Worm (Caenorhabditis elegans) whole organism, L1 larva: ENCODE results near the gene srsx-21.

ENCODE experiments used
- ceh-90 ChIP-seq: sonication (generic microtip); optimal IDR thresholded peaks from 2 replicates; lab custom pipeline; 2016; ENCODE audit warnings: missing genetic modification characterization, missing compliant biosample characterization
- lin-14 ChIP-seq: fragments of 200-800 bp; sonication (Bioruptor generic); optimal IDR thresholded peaks from 2 replicates; lab custom pipeline; 2018; ENCODE audit warnings: mild to moderate bottlenecking, missing genetic modification characterization, moderate library complexity, missing compliant biosample characterization
- lin-39 ChIP-seq: fragments of 150-350 bp; optimal IDR thresholded peaks from 2 replicates; lab custom pipeline; 2014; ENCODE audit warnings: missing biosample characterization, missing genetic modification reagents, missing genetic modification characterization
- nhr-28 ChIP-seq: fragments of 150-350 bp; optimal IDR thresholded peaks from 2 replicates; lab custom pipeline; 2014; ENCODE audit warnings: missing biosample characterization, missing genetic modification characterization
- nhr-77 ChIP-seq: fragments of 150-350 bp; optimal IDR thresholded peaks from 2 replicates; lab custom pipeline; 2014; ENCODE audit warnings: missing biosample characterization, missing genetic modification characterization
- snpc-4 ChIP-seq: fragments of 150-350 bp; optimal IDR thresholded peaks from 2 replicates; lab custom pipeline; 2014; ENCODE audit warnings: missing biosample characterization, missing genetic modification characterization
- sptf-1 ChIP-seq: fragments of 150-350 bp; optimal IDR thresholded peaks from 2 replicates; lab custom pipeline; 2014; ENCODE audit warnings: missing biosample characterization, missing genetic modification characterization
- unc-86 ChIP-seq: sonication (generic microtip); optimal IDR thresholded peaks from 2 replicates; lab custom pipeline; 2016; ENCODE audit warnings: missing genetic modification characterization, missing compliant biosample characterization
- zag-1 ChIP-seq: fragments of 150-350 bp; optimal IDR thresholded peaks from 2 replicates; lab custom pipeline; 2014; ENCODE audit warnings: missing biosample characterization, missing genetic modification characterization
- ztf-4 ChIP-seq: fragments of 150-350 bp; optimal IDR thresholded peaks from 2 replicates; lab custom pipeline; 2014; ENCODE audit warnings: missing biosample characterization, missing genetic modification characterization

ce11 chrV:9871339-9871738 lies 33.6 kb downstream of the srsx-21 start, which contains the start of gene srab-18:
- TF ChIP-seq lin-14 (no peak), ztf-4 (tag; lab: Kevin White, UChicago) (no peak), nhr-28 (tag; lab: Kevin White, UChicago) (no peak), nhr-77 (tag; lab: Kevin White, UChicago) (no peak), ceh-90 (no peak), snpc-4 (tag; lab: Kevin White, UChicago) (no peak), zag-1 (tag; lab: Kevin White, UChicago) (no peak), sptf-1 (no peak), unc-86 (tag; lab: Kevin White, UChicago) (no peak), lin-39 (no peak)
